Fruit fly (Drosophila melanogaster): ENCODE data around the gene Eip63F-1.

The Eip63F-1 gene

DNA sequence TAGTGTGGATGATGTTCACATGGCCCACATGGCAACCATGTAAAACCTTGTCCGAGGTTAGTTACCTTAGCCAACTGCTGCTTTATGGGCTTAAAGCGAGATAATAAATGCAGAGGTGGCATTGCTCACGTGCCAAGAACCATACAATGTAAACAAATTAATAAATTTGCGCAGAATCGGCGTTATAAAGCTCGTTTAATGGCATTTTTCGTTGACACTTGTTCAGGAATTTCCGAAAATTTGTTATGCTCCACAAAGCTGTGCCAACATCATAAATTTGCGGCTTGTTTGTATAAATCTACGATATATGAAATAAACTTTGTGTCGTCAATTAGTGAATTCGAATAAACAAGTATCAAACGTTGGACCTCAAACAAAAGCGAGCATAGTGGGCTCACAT lies 3.6 kb downstream of the Eip63F-1 start:
- no peak for TF ChIP-seq Dll (optimal IDR thresholded peaks at IDR 0.05)
- no peak for TF ChIP-seq psq (optimal IDR thresholded peaks at IDR 0.05)
- TF ChIP-seq usp (GFP tag; optimal IDR thresholded peaks at IDR 0.05) = no peak
- no peak for TF ChIP-seq EcR (GFP tag; optimal IDR thresholded peaks at IDR 0.05)
- no peak for TF ChIP-seq pan (optimal IDR thresholded peaks at IDR 0.05)
- no peak for TF ChIP-seq CG8478 (optimal IDR thresholded peaks at IDR 0.05)

- no peak for TF ChIP-seq usp (GFP tag; optimal IDR thresholded peaks at IDR 0.05)
- no peak for TF ChIP-seq psq (optimal IDR thresholded peaks at IDR 0.05)
- TF ChIP-seq CG8478 (optimal IDR thresholded peaks at IDR 0.05) = no peak
- no peak for TF ChIP-seq Dll (optimal IDR thresholded peaks at IDR 0.05)
- TF ChIP-seq EcR (GFP tag; optimal IDR thresholded peaks at IDR 0.05) = no peak
- TF ChIP-seq pan (optimal IDR thresholded peaks at IDR 0.05) = no peak
Measured at dm6 chr3L:3930930-3931329, 4.5 kb downstream of the Eip63F-1 start.

DNA sequence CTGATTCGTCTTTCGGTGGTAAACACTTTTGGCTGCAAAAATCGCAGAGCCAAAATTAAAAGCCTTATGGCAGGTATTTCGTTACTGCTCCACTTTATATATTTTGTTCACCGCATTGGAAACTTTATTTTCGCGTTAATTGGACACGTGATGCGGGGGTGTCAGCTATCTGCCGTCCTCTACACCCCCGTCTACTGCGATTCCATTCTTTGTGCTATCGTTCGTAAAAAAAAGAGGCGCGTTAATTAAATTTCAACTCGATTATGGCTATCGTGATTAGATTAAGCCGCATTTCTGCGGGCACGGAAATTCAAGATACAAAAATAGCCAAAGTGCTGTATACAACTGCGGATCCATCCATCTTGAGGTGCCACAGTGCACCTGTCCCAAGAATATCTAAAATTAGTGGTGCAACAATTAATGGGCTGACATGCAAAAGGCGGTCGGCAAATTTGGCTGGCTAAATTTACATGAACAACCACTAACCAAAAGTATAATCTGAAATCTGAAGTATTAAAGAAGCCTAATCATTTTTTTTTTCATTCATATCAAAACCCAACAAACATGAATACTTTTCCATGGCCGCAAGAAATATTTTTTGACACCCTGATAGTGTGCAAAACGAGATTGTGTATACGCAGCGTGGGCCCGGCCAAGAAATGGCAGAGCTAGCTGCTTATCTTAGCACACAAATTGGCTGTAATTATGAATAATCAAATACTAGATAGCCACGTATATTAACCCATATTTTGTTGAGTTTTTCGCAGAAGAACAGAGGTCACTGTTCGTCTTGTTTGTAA lies 5.2 kb downstream of the Eip63F-1 start:
- no peak for TF ChIP-seq Dll (optimal IDR thresholded peaks at IDR 0.05)

dm6 chr3L:3928943-3929785 lies 6.3 kb downstream of the Eip63F-1 start:
- TF ChIP-seq usp (GFP tag; optimal IDR thresholded peaks at IDR 0.05) (no peak), pan (optimal IDR thresholded peaks at IDR 0.05) (no peak), Dll (optimal IDR thresholded peaks at IDR 0.05) (no peak), CG8478 (optimal IDR thresholded peaks at IDR 0.05) (no peak), EcR (GFP tag; optimal IDR thresholded peaks at IDR 0.05) (no peak), psq (optimal IDR thresholded peaks at IDR 0.05) (no peak)

DNA sequence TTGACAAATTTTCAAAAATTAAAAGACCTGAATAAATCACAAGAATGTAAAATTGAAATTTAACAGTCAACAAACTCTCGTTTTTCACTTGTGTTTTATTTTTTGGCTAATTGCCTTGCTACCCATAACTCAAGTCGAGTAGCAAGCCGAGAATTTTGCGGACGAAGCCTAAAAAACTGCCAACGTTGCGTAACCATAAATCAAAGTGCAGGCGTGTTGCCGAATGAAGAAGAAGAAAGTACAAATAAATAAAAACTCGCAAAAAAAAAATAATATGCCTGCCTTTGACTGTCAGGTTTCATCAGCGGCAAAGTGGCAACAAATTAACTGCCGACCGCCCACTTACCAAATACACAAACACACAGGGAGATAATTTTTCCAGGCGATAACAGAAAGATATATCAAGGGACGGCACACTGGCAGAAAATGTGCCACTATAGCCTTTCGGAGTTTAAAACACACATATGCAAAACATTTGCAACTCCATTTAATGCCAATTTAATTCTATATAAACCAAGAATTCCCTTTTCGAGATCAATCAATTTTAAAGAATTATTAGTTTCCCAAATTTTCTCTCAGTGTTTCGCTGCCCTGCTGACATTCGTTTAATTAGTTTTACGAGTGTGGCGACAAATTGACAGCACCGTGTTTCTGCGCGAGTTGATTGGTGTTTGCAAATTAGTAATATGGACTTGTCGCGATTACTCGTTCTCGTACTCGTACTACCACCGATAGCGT lies 7.0 kb downstream of the Eip63F-1 start:
- no peak for TF ChIP-seq EcR (GFP tag; optimal IDR thresholded peaks at IDR 0.05)
- no peak for TF ChIP-seq Dll (optimal IDR thresholded peaks at IDR 0.05)
- no peak for TF ChIP-seq psq (optimal IDR thresholded peaks at IDR 0.05)
- TF ChIP-seq pan (optimal IDR thresholded peaks at IDR 0.05) = no peak
- no peak for TF ChIP-seq CG8478 (optimal IDR thresholded peaks at IDR 0.05)
- no peak for TF ChIP-seq usp (GFP tag; optimal IDR thresholded peaks at IDR 0.05)

DNA sequence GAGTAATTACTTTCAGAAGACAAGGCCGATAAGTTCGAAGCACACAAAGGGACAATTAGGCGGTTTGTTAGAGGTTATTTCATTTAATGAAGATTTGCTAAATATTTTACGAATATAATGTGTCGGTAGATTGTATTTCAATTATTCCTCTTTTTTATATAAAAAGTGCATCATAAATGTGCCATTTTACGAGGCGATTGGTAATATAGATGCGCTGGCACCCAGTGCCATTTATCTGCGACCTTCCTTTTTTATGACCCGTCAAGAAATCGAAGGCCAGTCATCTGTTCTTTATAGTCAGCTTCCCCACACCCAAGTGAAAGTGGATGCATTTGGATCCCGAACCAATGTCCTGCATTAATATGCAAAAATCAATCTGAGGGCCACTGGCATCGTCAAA lies 8.0 kb downstream of the Eip63F-1 start:
- TF ChIP-seq EcR (GFP tag; optimal IDR thresholded peaks at IDR 0.05) = no peak
- TF ChIP-seq CG8478 (optimal IDR thresholded peaks at IDR 0.05) = no peak
- TF ChIP-seq pan (optimal IDR thresholded peaks at IDR 0.05) = no peak
- TF ChIP-seq Dll (optimal IDR thresholded peaks at IDR 0.05) = no peak
- no peak for TF ChIP-seq psq (optimal IDR thresholded peaks at IDR 0.05)
- no peak for TF ChIP-seq usp (GFP tag; optimal IDR thresholded peaks at IDR 0.05)

DNA sequence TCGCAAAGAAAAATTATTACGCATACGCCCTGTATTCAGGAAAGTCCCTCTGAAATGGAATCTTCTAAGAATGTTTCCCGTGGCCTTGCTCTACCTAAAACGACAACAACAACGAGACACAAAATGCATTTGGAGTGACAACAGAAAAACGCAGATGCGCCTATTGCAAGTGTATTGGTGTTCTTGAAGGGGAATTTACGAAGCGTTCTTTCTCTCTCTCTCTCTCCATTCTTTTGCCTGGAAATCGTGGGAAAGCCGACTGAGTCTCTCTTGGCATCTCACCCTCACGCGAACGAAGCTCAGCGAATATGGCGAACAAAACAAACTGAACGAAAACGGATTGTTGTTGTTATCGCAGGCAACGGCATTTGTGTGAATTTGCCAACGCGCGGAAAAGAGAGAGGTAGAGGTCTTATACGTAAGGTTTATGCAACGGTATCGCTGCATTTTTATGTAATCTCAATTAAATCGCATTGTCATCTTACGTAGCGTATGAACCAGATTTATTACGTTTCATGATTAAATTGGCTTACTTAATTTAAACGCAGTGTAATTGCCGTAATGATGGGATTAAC lies 9.1 kb downstream of the Eip63F-1 start:
- TF ChIP-seq Dll (optimal IDR thresholded peaks at IDR 0.05) = no peak
- no peak for TF ChIP-seq CG8478 (optimal IDR thresholded peaks at IDR 0.05)
- no peak for TF ChIP-seq psq (optimal IDR thresholded peaks at IDR 0.05)
- TF ChIP-seq pan (optimal IDR thresholded peaks at IDR 0.05) = peak; percentile 8

DNA sequence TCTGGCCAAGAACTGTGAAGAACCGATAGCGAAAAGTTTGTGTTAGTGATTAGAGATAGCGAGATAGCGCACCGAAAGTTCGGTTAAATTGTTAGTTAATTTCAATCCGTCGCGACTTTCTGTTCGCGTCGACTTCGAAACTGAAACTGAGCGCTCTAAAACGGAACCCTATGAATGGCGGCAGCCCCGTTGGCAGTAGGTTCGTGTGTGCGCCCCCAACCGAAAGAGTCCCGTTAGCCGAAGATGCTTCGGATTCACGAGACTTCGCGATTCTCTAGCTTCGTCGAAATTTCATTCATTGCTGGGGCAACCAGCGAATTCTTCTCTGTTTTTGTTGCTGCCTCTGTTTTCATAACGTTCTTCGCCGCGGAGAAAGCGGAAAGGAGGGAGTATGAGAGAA lies 9.9 kb downstream of the Eip63F-1 start:
- no peak for TF ChIP-seq EcR (GFP tag; optimal IDR thresholded peaks at IDR 0.05)
- TF ChIP-seq usp (GFP tag; optimal IDR thresholded peaks at IDR 0.05) = no peak
- no peak for TF ChIP-seq CG8478 (optimal IDR thresholded peaks at IDR 0.05)
- TF ChIP-seq Dll (optimal IDR thresholded peaks at IDR 0.05) = no peak
- TF ChIP-seq pan (optimal IDR thresholded peaks at IDR 0.05) = no peak
- TF ChIP-seq psq (optimal IDR thresholded peaks at IDR 0.05) = no peak

DNA sequence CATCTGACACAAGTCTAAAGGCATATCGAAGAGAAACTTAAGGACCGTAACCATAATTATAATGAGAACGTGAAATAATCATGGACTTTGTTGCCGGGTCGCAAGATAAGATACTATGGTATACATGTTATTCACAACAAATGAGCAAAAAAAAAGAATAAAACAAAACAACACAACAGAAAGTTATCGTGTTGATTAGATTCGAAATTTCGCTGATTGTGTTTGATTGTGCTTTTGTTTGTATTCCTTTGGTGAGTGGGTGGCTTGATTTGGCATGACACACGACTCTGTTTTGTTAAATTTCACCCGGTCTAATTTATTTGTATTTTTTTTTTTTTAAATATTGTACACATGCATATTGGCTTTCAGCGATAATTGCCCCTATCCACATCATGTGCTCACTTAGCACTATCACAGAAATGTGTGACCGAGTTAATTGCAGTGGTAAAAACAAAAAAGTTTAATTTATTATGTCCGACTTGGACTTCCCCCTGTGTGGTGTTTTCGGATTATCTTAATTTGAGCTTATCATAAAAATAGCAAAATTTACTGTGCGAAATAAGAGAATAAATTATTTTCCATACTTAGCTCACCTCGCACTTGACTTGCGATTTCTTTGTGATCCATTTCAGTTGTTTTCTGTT lies 11.7 kb downstream of the Eip63F-1 start:
- no peak for TF ChIP-seq EcR (GFP tag; optimal IDR thresholded peaks at IDR 0.05)
- TF ChIP-seq CG8478 (optimal IDR thresholded peaks at IDR 0.05) = no peak
- no peak for TF ChIP-seq usp (GFP tag; optimal IDR thresholded peaks at IDR 0.05)
- TF ChIP-seq pan (optimal IDR thresholded peaks at IDR 0.05) = no peak
- no peak for TF ChIP-seq psq (optimal IDR thresholded peaks at IDR 0.05)
- no peak for TF ChIP-seq Dll (optimal IDR thresholded peaks at IDR 0.05)

- TF ChIP-seq pan (optimal IDR thresholded peaks at IDR 0.05) (no peak), CG8478 (optimal IDR thresholded peaks at IDR 0.05) (no peak), usp (GFP tag; optimal IDR thresholded peaks at IDR 0.05) (no peak), EcR (GFP tag; optimal IDR thresholded peaks at IDR 0.05) (no peak), Dll (optimal IDR thresholded peaks at IDR 0.05) (no peak), psq (optimal IDR thresholded peaks at IDR 0.05) (no peak)
Measured at dm6 chr3L:3912134-3912533, 23.3 kb downstream of the Eip63F-1 start.

- TF ChIP-seq CG8478 (optimal IDR thresholded peaks at IDR 0.05) (no peak), pan (optimal IDR thresholded peaks at IDR 0.05) (no peak), psq (optimal IDR thresholded peaks at IDR 0.05) (no peak), usp (GFP tag; optimal IDR thresholded peaks at IDR 0.05) (no peak), Dll (optimal IDR thresholded peaks at IDR 0.05) (no peak), EcR (GFP tag; optimal IDR thresholded peaks at IDR 0.05) (no peak)
Measured at dm6 chr3L:3909831-3910230, 25.6 kb downstream of the Eip63F-1 start, which contains the start of gene mge. Gene mge, minus strand, starts transcription at chr3L:3909931.

Measured in whole organism.